Worm (Caenorhabditis elegans) whole organism, L3 larva: ENCODE results near the gene hat-1.
"Not testable (repeated sequence)": the region's sequence is repeated elsewhere in the genome, so short reads cannot be mapped to it uniquely, and the experiment has no call there.

Experiments
- aly-2 ChIP-seq: fragments of 150-350 bp; optimal IDR thresholded peaks from 2 replicates; lab custom pipeline; 2014; ENCODE audit warnings: missing biosample characterization, missing genetic modification characterization
- ceh-16 ChIP-seq: sonication (generic microtip); optimal IDR thresholded peaks from 2 replicates; lab custom pipeline; 2017; ENCODE audit warnings: missing biosample characterization, missing genetic modification characterization
- ceh-28 ChIP-seq: fragments of 150-350 bp; optimal IDR thresholded peaks from 2 replicates; lab custom pipeline; 2014; ENCODE audit warnings: missing biosample characterization, missing genetic modification reagents, missing genetic modification characterization
- ceh-82 ChIP-seq: fragments of 150-350 bp; optimal IDR thresholded peaks from 2 replicates; lab custom pipeline; 2014; ENCODE audit warnings: missing biosample characterization, missing genetic modification characterization
- ceh-9 ChIP-seq: sonication (generic microtip); optimal IDR thresholded peaks from 2 replicates; lab custom pipeline; 2018; ENCODE audit warnings: missing biosample characterization, missing genetic modification characterization
- daf-12 ChIP-seq: fragments of 150-350 bp; optimal IDR thresholded peaks from 2 replicates; lab custom pipeline; 2014; ENCODE audit warnings: missing biosample characterization, missing genetic modification reagents, missing genetic modification characterization
- elt-1 ChIP-seq: fragments of 150-350 bp; optimal IDR thresholded peaks from 2 replicates; lab custom pipeline; 2014; ENCODE audit warnings: missing biosample characterization, missing genetic modification characterization
- eor-1 ChIP-seq, 2 experiments: fragments of 150-350 bp; optimal IDR thresholded peaks; 2 replicates each; lab custom pipeline; 2014 to 2018; ENCODE audit warnings: missing biosample characterization in 2 of 2, missing genetic modification characterization in 2 of 2
- fkh-10 ChIP-seq: sonication (generic microtip); optimal IDR thresholded peaks from 2 replicates; lab custom pipeline; 2017; ENCODE audit warnings: missing biosample characterization, missing genetic modification reagents, missing genetic modification characterization
- fos-1 ChIP-seq: fragments of 150-350 bp; optimal IDR thresholded peaks from 2 replicates; lab custom pipeline; 2014; ENCODE audit warnings: missing biosample characterization, missing genetic modification characterization
- hmg-11 ChIP-seq: sonication (generic microtip); optimal IDR thresholded peaks from 2 replicates; lab custom pipeline; 2016; ENCODE audit warnings: missing genetic modification characterization, missing compliant biosample characterization
- lin-15B ChIP-seq: fragments of 150-350 bp; optimal IDR thresholded peaks from 2 replicates; lab custom pipeline; 2014; ENCODE audit warnings: missing biosample characterization, missing genetic modification characterization
- lin-39 ChIP-seq: fragments of 150-350 bp; optimal IDR thresholded peaks from 2 replicates; lab custom pipeline; 2018; ENCODE audit warnings: missing biosample characterization, missing genetic modification reagents, missing genetic modification characterization
- mml-1 ChIP-seq: fragments of 150-350 bp; sonication (generic microtip); optimal IDR thresholded peaks from 3 replicates; lab custom pipeline; 2014; ENCODE audit warnings: missing biosample characterization, missing genetic modification characterization
- nfya-1 ChIP-seq: sonication (generic microtip); optimal IDR thresholded peaks from 2 replicates; lab custom pipeline; 2017; ENCODE audit warnings: missing genetic modification characterization, mild to moderate bottlenecking, missing compliant biosample characterization, antibody characterized with exemption, moderate library complexity; ENCODE audit not compliant: insufficient read depth
- nhr-23 ChIP-seq: fragments of 150-350 bp; optimal IDR thresholded peaks from 2 replicates; lab custom pipeline; 2014; ENCODE audit warnings: missing biosample characterization, missing genetic modification reagents, missing genetic modification characterization
- nhr-28 ChIP-seq: fragments of 150-350 bp; optimal IDR thresholded peaks from 2 replicates; lab custom pipeline; 2014; ENCODE audit warnings: missing biosample characterization, missing genetic modification characterization
- nhr-43 ChIP-seq: sonication (generic microtip); optimal IDR thresholded peaks from 2 replicates; lab custom pipeline; 2016; ENCODE audit warnings: mild to moderate bottlenecking, missing genetic modification characterization, missing compliant biosample characterization; ENCODE audit not compliant: poor library complexity, severe bottlenecking
- nhr-67 ChIP-seq: fragments of 150-350 bp; optimal IDR thresholded peaks from 2 replicates; lab custom pipeline; 2014; ENCODE audit warnings: missing biosample characterization, missing genetic modification characterization
- nhr-76 ChIP-seq: fragments of 150-350 bp; sonication (generic microtip); optimal IDR thresholded peaks from 5 replicates; lab custom pipeline; 2014; ENCODE audit warnings: missing biosample characterization, missing genetic modification characterization
- nhr-77 ChIP-seq: fragments of 150-350 bp; optimal IDR thresholded peaks from 2 replicates; lab custom pipeline; 2014; ENCODE audit warnings: missing biosample characterization, missing genetic modification characterization
- pha-4 ChIP-seq: fragments of 150-350 bp; optimal IDR thresholded peaks from 2 replicates; lab custom pipeline; 2014; ENCODE audit warnings: missing biosample characterization, missing genetic modification reagents, missing genetic modification characterization
- pqm-1 ChIP-seq: fragments of 150-350 bp; optimal IDR thresholded peaks from 2 replicates; lab custom pipeline; 2017; ENCODE audit warnings: missing biosample characterization, missing genetic modification characterization, inconsistent platforms
- sea-2 ChIP-seq: fragments of 150-350 bp; sonication (generic microtip); optimal IDR thresholded peaks from 4 replicates; lab custom pipeline; 2014; ENCODE audit warnings: missing biosample characterization, missing genetic modification reagents, missing genetic modification characterization
- skn-1 ChIP-seq: fragments of 150-350 bp; optimal IDR thresholded peaks from 2 replicates; lab custom pipeline; 2014; ENCODE audit warnings: missing biosample characterization, missing genetic modification characterization
- snpc-4 ChIP-seq: fragments of 150-350 bp; optimal IDR thresholded peaks from 2 replicates; lab custom pipeline; 2014; ENCODE audit warnings: missing biosample characterization, missing genetic modification characterization
- tbx-2 ChIP-seq: sonication (generic microtip); optimal IDR thresholded peaks from 2 replicates; lab custom pipeline; 2016; ENCODE audit warnings: mild to moderate bottlenecking, missing genetic modification characterization, missing compliant biosample characterization
- unc-39 ChIP-seq: sonication (generic microtip); optimal IDR thresholded peaks from 4 replicates; lab custom pipeline; 2017; ENCODE audit warnings: missing biosample characterization, missing genetic modification characterization
- zag-1 ChIP-seq: fragments of 150-350 bp; optimal IDR thresholded peaks from 2 replicates; lab custom pipeline; 2014; ENCODE audit warnings: missing biosample characterization, missing genetic modification characterization
- ztf-11 ChIP-seq: fragments of 150-350 bp; optimal IDR thresholded peaks from 2 replicates; lab custom pipeline; 2014; ENCODE audit warnings: missing biosample characterization, missing genetic modification characterization

Gene hat-1

ce11 chrIII:10451012-10451411 lies 44.0 kb upstream of the hat-1 start, which contains the start of gene H04D03.4:
TSS of gene H04D03.4 (minus strand) at chrIII:10451112.
- TF ChIP-seq sea-2 (GFP tag; lab: Kevin White, UChicago) (no peak), nhr-43 (tag; lab: Kevin White, UChicago) (no peak), elt-1 (no peak), ceh-9 (tag; lab: Kevin White, UChicago) (no peak)

ce11 chrIII:10446730-10447129 lies 39.7 kb upstream of the hat-1 start, which contains the start of gene H04D03.7:
TSS of gene H04D03.7 (minus strand) at chrIII:10446830.
- TF ChIP-seq hmg-11 (no peak), sea-2 (GFP tag; lab: Kevin White, UChicago) (no peak), nhr-67 (tag; lab: Kevin White, UChicago) (no peak), ztf-11 (no peak), nhr-76 (tag; lab: Kevin White, UChicago) (no peak), nhr-23 (tag; lab: Kevin White, UChicago) (no peak), daf-12 (tag; lab: Kevin White, UChicago) (no peak), elt-1 (no peak), mml-1 (no peak), pha-4 (no peak), ceh-9 (tag; lab: Kevin White, UChicago) (no peak)

- TF ChIP-seq nhr-76 (tag; lab: Kevin White, UChicago) (no peak), ceh-16 (no peak), lin-15B (tag; lab: Kevin White, UChicago) (no peak), ceh-28 (tag; lab: Kevin White, UChicago) (no peak), fos-1 (tag; lab: Kevin White, UChicago) (no peak), nhr-43 (tag; lab: Kevin White, UChicago) (no peak), snpc-4 (tag; lab: Kevin White, UChicago) (no peak), fkh-10 (GFP tag; lab: Kevin White, UChicago) (no peak), zag-1 (tag; lab: Kevin White, UChicago) (no peak), mml-1 (no peak), eor-1 (tag; optimal IDR thresholded peaks at IDR 0.05; lab: Kevin White, UChicago) (no peak), nhr-28 (tag; lab: Kevin White, UChicago) (no peak), skn-1 (no peak), nhr-77 (tag; lab: Kevin White, UChicago) (no peak), unc-39 (tag; lab: Kevin White, UChicago) (no peak), ceh-82 (tag; lab: Kevin White, UChicago) (no peak), sea-2 (GFP tag; lab: Kevin White, UChicago) (no peak), aly-2 (tag; lab: Kevin White, UChicago) (no peak)
Measured at ce11 chrIII:10442355-10443140, 35.5 kb upstream of the hat-1 start, which contains the start of the genes H04D03.2 and ecps-2. TSS of gene H04D03.2 (minus strand) at chrIII:10442405. TSS of gene ecps-2 (plus strand) at chrIII:10443090.

- not testable (repeated sequence) for TF ChIP-seq fos-1, nhr-76, tbx-2 (tag; lab: Kevin White, UChicago)
Measured at ce11 chrIII:10438780-10439179, 31.7 kb upstream of the hat-1 start, which contains the start of gene H04D03.6. TSS of gene H04D03.6 (minus strand) at chrIII:10438880.

ce11 chrIII:10435938-10436842 lies 29.1 kb upstream of the hat-1 start, which contains the start of the genes smrd-1 and enu-3.1:
TSS of gene smrd-1 (minus strand) at chrIII:10435988.
TSS of gene enu-3.1 (plus strand) at chrIII:10436276.
- TF ChIP-seq fkh-10 (GFP tag; lab: Kevin White, UChicago) (peak; percentile 29), lin-39 (tag; lab: Kevin White, UChicago) (peak; percentile 29), nhr-23 (tag; lab: Kevin White, UChicago) (peak; percentile 2), pqm-1 (tag; lab: Kevin White, UChicago) (peak; percentile 0), lin-15B (tag; lab: Kevin White, UChicago) (peak; percentile 78), tbx-2 (tag; lab: Kevin White, UChicago) (peak; percentile 2), hmg-11 (peak; percentile 22), nfya-1 (tag; lab: Kevin White, UChicago) (peak; percentile 67), nhr-43 (tag; lab: Kevin White, UChicago) (peak; percentile 30), pha-4 (peak; percentile 5)
